Fruit fly (Drosophila melanogaster) whole organism, adult: ENCODE data around the gene CG17472.

Experiments
- CG11617 ChIP-seq: fragments of 200-800 bp; sonication (Bioruptor generic); optimal IDR thresholded peaks from 2 replicates; lab custom pipeline; 2017; ENCODE audit warnings: mild to moderate bottlenecking, missing biosample characterization, missing genetic modification reagents, missing genetic modification characterization
- CG1620 ChIP-seq: fragments of 200-800 bp; sonication (Bioruptor generic); optimal IDR thresholded peaks from 2 replicates; lab custom pipeline; 2016; ENCODE audit warnings: missing biosample characterization, missing genetic modification characterization
- CG5204 ChIP-seq: fragments of 200-800 bp; sonication (Bioruptor generic); optimal IDR thresholded peaks from 2 replicates; lab custom pipeline; 2016; ENCODE audit warnings: missing biosample characterization, missing genetic modification characterization
- CG7101 ChIP-seq: fragments of 200-800 bp; sonication (Bioruptor generic); optimal IDR thresholded peaks from 2 replicates; lab custom pipeline; 2018; ENCODE audit warnings: missing biosample characterization, mild to moderate bottlenecking, missing genetic modification characterization, moderate library complexity
- Hr96 ChIP-seq: fragments of 200-800 bp; sonication (Bioruptor generic); optimal IDR thresholded peaks from 2 replicates; lab custom pipeline; 2016; ENCODE audit warnings: missing biosample characterization, missing genetic modification characterization
- Mnt ChIP-seq: fragments of 200-800 bp; sonication (Bioruptor generic); optimal IDR thresholded peaks from 2 replicates; lab custom pipeline; 2016; ENCODE audit warnings: missing biosample characterization, mild to moderate bottlenecking, missing genetic modification characterization
- cic ChIP-seq: fragments of 200-800 bp; sonication (Bioruptor generic); optimal IDR thresholded peaks from 2 replicates; lab custom pipeline; 2017; ENCODE audit warnings: missing biosample characterization, mild to moderate bottlenecking, missing genetic modification characterization, moderate library complexity
- cnc ChIP-seq, 2 experiments: fragments of >200 bp; optimal IDR thresholded peaks; 2 replicates each; lab custom pipeline; 2017
- kay ChIP-seq: fragments of 200-800 bp; sonication (Bioruptor generic); peaks from one replicate; lab custom pipeline; 2016; ENCODE audit warnings: missing biosample characterization, missing genetic modification characterization, borderline replicate concordance
- ovo ChIP-seq: fragments of 200-800 bp; sonication (Bioruptor generic); optimal IDR thresholded peaks from 2 replicates; lab custom pipeline; 2016; ENCODE audit warnings: missing biosample characterization, missing genetic modification characterization
- pad ChIP-seq: fragments of 200-800 bp; sonication (Bioruptor generic); optimal IDR thresholded peaks from 3 replicates; lab custom pipeline; 2017; ENCODE audit warnings: missing biosample characterization, missing genetic modification characterization, mild to moderate bottlenecking, moderate library complexity, missing genetic modification reagents
- tj ChIP-seq: fragments of 200-800 bp; sonication (Bioruptor generic); optimal IDR thresholded peaks from 3 replicates; lab custom pipeline; 2017; ENCODE audit warnings: missing biosample characterization, mild to moderate bottlenecking, missing genetic modification characterization, moderate library complexity

DNA sequence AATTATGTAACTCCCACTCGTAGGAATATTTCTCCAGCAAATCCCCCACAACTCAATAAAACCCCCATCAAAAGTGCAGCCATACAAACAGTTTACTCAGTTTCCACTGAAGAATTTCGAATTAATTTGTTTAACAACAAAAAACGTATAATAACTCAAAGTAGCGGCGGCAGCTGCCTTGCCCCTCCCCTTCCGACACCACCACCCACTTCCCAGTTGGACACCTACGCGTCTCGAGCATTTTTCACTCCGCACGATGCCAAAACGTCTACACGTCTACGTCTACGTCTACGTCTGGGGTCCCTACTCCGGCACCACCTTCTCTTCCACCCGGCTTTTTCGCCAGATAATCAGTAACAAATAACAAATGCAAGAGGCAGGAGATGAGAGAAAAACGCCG, 36.9 kb downstream of the CG17472 start:
- no peak for TF ChIP-seq cnc (optimal IDR thresholded peaks at IDR 0.05; lab: Kevin White, UChicago)
- no peak for TF ChIP-seq CG1620
- no peak for TF ChIP-seq ovo (GFP tag; lab: Kevin White, UChicago)
- TF ChIP-seq CG11617 (GFP tag; lab: Kevin White, UChicago), result no peak
- TF ChIP-seq kay (GFP tag; lab: Kevin White, UChicago), result no peak
- no peak for TF ChIP-seq Mnt (GFP tag; lab: Kevin White, UChicago)
- no peak for TF ChIP-seq cic (GFP tag; lab: Kevin White, UChicago)
- TF ChIP-seq CG5204, result no peak
- no peak for TF ChIP-seq tj (GFP tag; lab: Kevin White, UChicago)
- no peak for TF ChIP-seq pad (GFP tag; lab: Kevin White, UChicago)
- TF ChIP-seq CG7101 (tag; lab: Kevin White, UChicago), result no peak
- TF ChIP-seq Hr96, result no peak
